Fruit fly (Drosophila melanogaster) whole organism, adult: ENCODE results near the gene klar.

ENCODE experiments used
- CG11617 ChIP-seq: fragments of 200-800 bp; sonication (Bioruptor generic); optimal IDR thresholded peaks from 2 replicates; lab custom pipeline; 2017; ENCODE audit warnings: mild to moderate bottlenecking, missing biosample characterization, missing genetic modification reagents, missing genetic modification characterization
- CG12768 ChIP-seq: fragments of 200-800 bp; sonication (Bioruptor generic); optimal IDR thresholded peaks from 2 replicates; lab custom pipeline; 2017; ENCODE audit warnings: missing biosample characterization, missing genetic modification characterization, mild to moderate bottlenecking, moderate library complexity, missing genetic modification reagents
- CG14711 ChIP-seq: fragments of 200-800 bp; sonication (Bioruptor generic); optimal IDR thresholded peaks from 2 replicates; lab custom pipeline; 2018; ENCODE audit warnings: missing biosample characterization, mild to moderate bottlenecking, missing genetic modification characterization, moderate library complexity
- CG1620 ChIP-seq: fragments of 200-800 bp; sonication (Bioruptor generic); optimal IDR thresholded peaks from 2 replicates; lab custom pipeline; 2016; ENCODE audit warnings: missing biosample characterization, missing genetic modification characterization
- CG33017 ChIP-seq: fragments of 200-800 bp; sonication (Bioruptor generic); optimal IDR thresholded peaks from 2 replicates; lab custom pipeline; 2018; ENCODE audit warnings: missing biosample characterization, mild to moderate bottlenecking, missing genetic modification characterization, moderate library complexity
- CG5204 ChIP-seq: fragments of 200-800 bp; sonication (Bioruptor generic); optimal IDR thresholded peaks from 2 replicates; lab custom pipeline; 2016; ENCODE audit warnings: missing biosample characterization, missing genetic modification characterization
- CG7045 ChIP-seq: fragments of 200-800 bp; sonication (Bioruptor generic); optimal IDR thresholded peaks from 2 replicates; lab custom pipeline; 2017; ENCODE audit warnings: missing biosample characterization, mild to moderate bottlenecking, missing genetic modification characterization
- CG7101 ChIP-seq: fragments of 200-800 bp; sonication (Bioruptor generic); optimal IDR thresholded peaks from 2 replicates; lab custom pipeline; 2018; ENCODE audit warnings: missing biosample characterization, mild to moderate bottlenecking, missing genetic modification characterization, moderate library complexity
- Clk ChIP-seq: fragments of 200-800 bp; sonication (Bioruptor generic); optimal IDR thresholded peaks from 2 replicates; lab custom pipeline; 2017; ENCODE audit warnings: missing biosample characterization, missing genetic modification characterization
- Crg-1 ChIP-seq: fragments of 200-800 bp; sonication (Bioruptor generic); optimal IDR thresholded peaks from 2 replicates; lab custom pipeline; 2016; ENCODE audit warnings: missing biosample characterization, missing genetic modification characterization
- Hr96 ChIP-seq: fragments of 200-800 bp; sonication (Bioruptor generic); optimal IDR thresholded peaks from 2 replicates; lab custom pipeline; 2016; ENCODE audit warnings: missing biosample characterization, missing genetic modification characterization
- Mnt ChIP-seq: fragments of 200-800 bp; sonication (Bioruptor generic); optimal IDR thresholded peaks from 2 replicates; lab custom pipeline; 2016; ENCODE audit warnings: missing biosample characterization, mild to moderate bottlenecking, missing genetic modification characterization
- bab1 ChIP-seq: fragments of 200-800 bp; sonication (Bioruptor generic); optimal IDR thresholded peaks from 3 replicates; lab custom pipeline; 2019; ENCODE audit warnings: missing biosample characterization, mild to moderate bottlenecking, missing genetic modification characterization, moderate library complexity
- cic ChIP-seq: fragments of 200-800 bp; sonication (Bioruptor generic); optimal IDR thresholded peaks from 2 replicates; lab custom pipeline; 2017; ENCODE audit warnings: missing biosample characterization, mild to moderate bottlenecking, missing genetic modification characterization, moderate library complexity
- cnc ChIP-seq, 2 experiments: fragments of >200 bp; optimal IDR thresholded peaks; 2 replicates each; lab custom pipeline; 2017
- kay ChIP-seq: fragments of 200-800 bp; sonication (Bioruptor generic); peaks from one replicate; lab custom pipeline; 2016; ENCODE audit warnings: missing biosample characterization, missing genetic modification characterization, borderline replicate concordance
- ovo ChIP-seq: fragments of 200-800 bp; sonication (Bioruptor generic); optimal IDR thresholded peaks from 2 replicates; lab custom pipeline; 2016; ENCODE audit warnings: missing biosample characterization, missing genetic modification characterization
- pad ChIP-seq: fragments of 200-800 bp; sonication (Bioruptor generic); optimal IDR thresholded peaks from 3 replicates; lab custom pipeline; 2017; ENCODE audit warnings: missing biosample characterization, missing genetic modification characterization, mild to moderate bottlenecking, moderate library complexity, missing genetic modification reagents
- tj ChIP-seq: fragments of 200-800 bp; sonication (Bioruptor generic); optimal IDR thresholded peaks from 3 replicates; lab custom pipeline; 2017; ENCODE audit warnings: missing biosample characterization, mild to moderate bottlenecking, missing genetic modification characterization, moderate library complexity
- toe ChIP-seq: fragments of 200-800 bp; sonication (Bioruptor generic); optimal IDR thresholded peaks from 2 replicates; lab custom pipeline; 2016; ENCODE audit warnings: missing biosample characterization, missing genetic modification characterization

The klar gene

DNA sequence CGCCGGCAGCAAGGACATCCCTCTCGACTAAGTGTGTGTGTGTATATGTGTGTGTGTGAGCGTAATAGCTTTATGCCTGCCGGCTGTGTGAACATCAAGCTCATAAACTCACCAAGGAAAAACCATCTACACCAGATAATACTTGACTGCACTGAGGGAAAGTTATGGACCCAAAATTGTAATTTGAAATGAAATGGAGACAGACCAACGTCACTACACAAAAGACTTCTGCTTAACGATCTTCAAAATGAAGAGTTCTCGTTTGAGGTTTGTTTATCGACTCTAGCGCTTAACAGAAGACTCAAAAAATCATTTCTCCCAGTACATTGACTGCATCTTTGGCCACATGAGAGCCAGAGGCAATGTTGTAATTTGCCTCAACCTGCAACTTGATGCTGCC lies 152.3 kb downstream of the klar start:
- TF ChIP-seq pad (GFP tag; lab: Kevin White, UChicago) = no peak
- TF ChIP-seq cnc (optimal IDR thresholded peaks at IDR 0.05; lab: Kevin White, UChicago) = no peak
- no peak for TF ChIP-seq CG12768 (GFP tag; lab: Kevin White, UChicago)
- no peak for TF ChIP-seq CG11617
- TF ChIP-seq bab1 (GFP tag; lab: Kevin White, UChicago) = no peak
- TF ChIP-seq CG1620 (GFP tag; lab: Kevin White, UChicago) = no peak
- no peak for TF ChIP-seq Clk
- no peak for TF ChIP-seq CG7101 (tag; lab: Kevin White, UChicago)
- TF ChIP-seq CG14711 (tag; lab: Kevin White, UChicago) = no peak
- no peak for TF ChIP-seq CG7045 (GFP tag; lab: Kevin White, UChicago)
- TF ChIP-seq ovo (GFP tag; lab: Kevin White, UChicago) = no peak
- TF ChIP-seq Hr96 = no peak
- no peak for TF ChIP-seq CG5204 (GFP tag; lab: Kevin White, UChicago)
- no peak for TF ChIP-seq toe (GFP tag; lab: Kevin White, UChicago)
- TF ChIP-seq cic (GFP tag; lab: Kevin White, UChicago) = no peak
- TF ChIP-seq Mnt (GFP tag; lab: Kevin White, UChicago) = no peak
- TF ChIP-seq CG33017 (tag; lab: Kevin White, UChicago) = no peak
- no peak for TF ChIP-seq Crg-1 (GFP tag; lab: Kevin White, UChicago)
- no peak for TF ChIP-seq tj (GFP tag; lab: Kevin White, UChicago)
- TF ChIP-seq kay (GFP tag; lab: Kevin White, UChicago) = no peak

DNA sequence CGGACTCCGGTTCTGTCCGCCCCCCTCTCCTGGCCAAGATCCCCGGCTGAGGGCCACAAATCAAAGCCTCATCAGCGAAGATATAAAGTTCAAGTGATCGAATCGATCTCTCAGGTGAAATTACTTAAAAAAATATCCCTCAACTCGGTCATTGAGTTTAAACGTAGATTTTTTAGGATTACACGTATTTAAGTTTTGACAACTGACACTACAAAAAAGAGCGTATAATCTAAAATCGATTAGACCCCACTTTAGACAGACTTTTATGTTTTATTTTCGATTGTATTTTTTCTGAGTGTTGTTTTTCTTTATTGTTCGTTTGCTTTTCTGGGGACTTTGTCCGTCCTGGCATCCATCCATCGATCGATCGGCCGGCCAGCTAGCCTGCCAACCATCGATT lies 155.3 kb downstream of the klar start:
- TF ChIP-seq CG33017 (tag; lab: Kevin White, UChicago) = no peak
- TF ChIP-seq Clk = no peak
- TF ChIP-seq cnc (optimal IDR thresholded peaks at IDR 0.05; lab: Kevin White, UChicago) = no peak
- no peak for TF ChIP-seq CG5204 (GFP tag; lab: Kevin White, UChicago)
- no peak for TF ChIP-seq bab1 (GFP tag; lab: Kevin White, UChicago)
- TF ChIP-seq CG11617 = no peak
- TF ChIP-seq cic (GFP tag; lab: Kevin White, UChicago) = no peak
- no peak for TF ChIP-seq toe (GFP tag; lab: Kevin White, UChicago)
- no peak for TF ChIP-seq CG7045 (GFP tag; lab: Kevin White, UChicago)
